Fruit fly (Drosophila melanogaster): Measurements from ENCODE around the gene CG5245.

dm6 chr3R:12385949-12386348 is 43.4 kb upstream of the CG5245 start, which contains the start of gene Sol1:
- TF ChIP-seq CG9876 (GFP tag; optimal IDR thresholded peaks at IDR 0.05): no peak
- TF ChIP-seq CG3065 (GFP tag; optimal IDR thresholded peaks at IDR 0.05): no peak

All from whole organism, embryonic.